Fruit fly (Drosophila melanogaster) whole organism, prepupa: ENCODE measurements around the gene ProRS-m.
A peak's percentile ranks its signal among the peaks of the same experiment; 100 is the strongest.

Experiments used
- CG10631 ChIP-seq: fragments of 200-800 bp; sonication (Bioruptor generic); optimal IDR thresholded peaks from 2 replicates; lab custom pipeline; 2016; ENCODE audit warnings: missing biosample characterization, missing genetic modification characterization
- CG10669 ChIP-seq: fragments of 200-800 bp; sonication (Bioruptor generic); optimal IDR thresholded peaks from 3 replicates; lab custom pipeline; 2018; ENCODE audit warnings: missing biosample characterization, mild to moderate bottlenecking, missing genetic modification characterization, moderate library complexity
- CG11294 ChIP-seq: fragments of 200-800 bp; sonication (Bioruptor generic); IDR thresholded peaks from 2 replicates; pipeline ENCODE4 v1.3.6; 2022; ENCODE audit warnings: missing biosample characterization, missing genetic modification characterization
- CG11902 ChIP-seq: fragments of 200-800 bp; sonication (Bioruptor generic); optimal IDR thresholded peaks from 3 replicates; lab custom pipeline; 2016; ENCODE audit warnings: missing biosample characterization, missing genetic modification characterization
- CG15336 ChIP-seq: fragments of 200-800 bp; sonication (Bioruptor generic); IDR thresholded peaks from 2 replicates; pipeline ENCODE4 v1.3.6; 2022; ENCODE audit warnings: missing biosample characterization, missing genetic modification characterization
- CG1621 ChIP-seq: fragments of 200-800 bp; sonication (Bioruptor generic); optimal IDR thresholded peaks from 3 replicates; lab custom pipeline; 2018; ENCODE audit warnings: missing biosample characterization, mild to moderate bottlenecking, missing genetic modification characterization
- CG16779 ChIP-seq: fragments of 200-800 bp; sonication (Bioruptor generic); optimal IDR thresholded peaks from 3 replicates; lab custom pipeline; 2017; ENCODE audit warnings: missing biosample characterization, mild to moderate bottlenecking, missing genetic modification characterization
- CG31627 ChIP-seq: fragments of 200-800 bp; sonication (Bioruptor generic); optimal IDR thresholded peaks from 3 replicates; lab custom pipeline; 2016; ENCODE audit warnings: missing biosample characterization, missing genetic modification characterization
- CG34406 ChIP-seq: fragments of 200-800 bp; sonication (Bioruptor generic); optimal IDR thresholded peaks from 3 replicates; lab custom pipeline; 2016; ENCODE audit warnings: missing biosample characterization, missing genetic modification characterization
- CG3919 ChIP-seq: fragments of 200-800 bp; sonication (Bioruptor generic); optimal IDR thresholded peaks from 3 replicates; lab custom pipeline; 2016; ENCODE audit warnings: missing biosample characterization, missing genetic modification characterization
- CG4318 ChIP-seq: fragments of 200-800 bp; sonication (Bioruptor generic); optimal IDR thresholded peaks from 3 replicates; lab custom pipeline; 2017; ENCODE audit warnings: missing biosample characterization, mild to moderate bottlenecking, missing genetic modification characterization
- CG6163 ChIP-seq: fragments of 200-800 bp; sonication (Bioruptor generic); IDR thresholded peaks from 3 replicates; pipeline ENCODE4 v1.3.6; 2022; ENCODE audit warnings: missing biosample characterization, missing genetic modification characterization
- CG6792 ChIP-seq: fragments of 200-800 bp; sonication (Bioruptor generic); optimal IDR thresholded peaks from 3 replicates; lab custom pipeline; 2016; ENCODE audit warnings: missing biosample characterization, missing genetic modification characterization
- CG6854 ChIP-seq: fragments of 200-800 bp; sonication (Bioruptor generic); optimal IDR thresholded peaks from 2 replicates; lab custom pipeline; 2017; ENCODE audit warnings: missing biosample characterization, mild to moderate bottlenecking, missing genetic modification characterization
- CG7368 ChIP-seq: fragments of 200-800 bp; sonication (Bioruptor generic); optimal IDR thresholded peaks from 3 replicates; lab custom pipeline; 2016; ENCODE audit warnings: missing biosample characterization, missing genetic modification characterization
- CG8119 ChIP-seq: fragments of 200-800 bp; sonication (Bioruptor generic); IDR thresholded peaks from 3 replicates; pipeline ENCODE4 v1.3.6; 2022; ENCODE audit warnings: missing biosample characterization, missing genetic modification characterization
- CG8319 ChIP-seq: fragments of 200-800 bp; sonication (Bioruptor generic); optimal IDR thresholded peaks from 3 replicates; lab custom pipeline; 2016; ENCODE audit warnings: missing biosample characterization, missing genetic modification characterization
- CG8632 ChIP-seq: fragments of 200-800 bp; sonication (Bioruptor generic); optimal IDR thresholded peaks from 3 replicates; lab custom pipeline; 2016; ENCODE audit warnings: missing biosample characterization, missing genetic modification characterization
- CG9139 ChIP-seq: fragments of 200-800 bp; sonication (Bioruptor generic); optimal IDR thresholded peaks from 3 replicates; lab custom pipeline; 2017; ENCODE audit warnings: missing biosample characterization, mild to moderate bottlenecking, missing genetic modification characterization
- Eip78C ChIP-seq: fragments of 200-800 bp; sonication (Bioruptor generic); peaks from one replicate; lab custom pipeline; 2016; ENCODE audit warnings: missing biosample characterization, missing genetic modification characterization
- Eip93F ChIP-seq: fragments of 200-800 bp; sonication (Bioruptor generic); optimal IDR thresholded peaks from 2 replicates; lab custom pipeline; 2016; ENCODE audit warnings: missing biosample characterization, mild to moderate bottlenecking, missing genetic modification characterization
- Ets21C ChIP-seq: fragments of 200-800 bp; sonication (Bioruptor generic); optimal IDR thresholded peaks from 3 replicates; lab custom pipeline; 2016; ENCODE audit warnings: missing biosample characterization, missing genetic modification characterization
- Ets96B ChIP-seq: fragments of 200-800 bp; optimal IDR thresholded peaks from 2 replicates; lab custom pipeline; 2019; ENCODE audit warnings: missing biosample characterization, mild to moderate bottlenecking, missing genetic modification characterization, moderate library complexity
- Hr4 ChIP-seq: fragments of 200-800 bp; sonication (Bioruptor generic); optimal IDR thresholded peaks from 3 replicates; lab custom pipeline; 2016; ENCODE audit warnings: missing biosample characterization, missing genetic modification characterization
- Lpt ChIP-seq: fragments of 200-800 bp; sonication (Bioruptor generic); optimal IDR thresholded peaks from 3 replicates; lab custom pipeline; 2016; ENCODE audit warnings: missing biosample characterization, missing genetic modification characterization
- Met ChIP-seq: fragments of 200-800 bp; sonication (Bioruptor generic); optimal IDR thresholded peaks from 3 replicates; lab custom pipeline; 2016; ENCODE audit warnings: missing biosample characterization, missing genetic modification characterization
- OdsH ChIP-seq: fragments of 200-800 bp; sonication (Bioruptor generic); optimal IDR thresholded peaks from 3 replicates; lab custom pipeline; 2016; ENCODE audit warnings: missing biosample characterization, missing genetic modification characterization
- Smox ChIP-seq: fragments of 200-800 bp; sonication (Bioruptor generic); optimal IDR thresholded peaks from 3 replicates; lab custom pipeline; 2016; ENCODE audit warnings: missing biosample characterization, missing genetic modification characterization
- Sox102F ChIP-seq: fragments of 200-800 bp; sonication (Bioruptor generic); optimal IDR thresholded peaks from 2 replicates; lab custom pipeline; 2016; ENCODE audit warnings: missing biosample characterization, mild to moderate bottlenecking, missing genetic modification characterization
- Sox14 ChIP-seq: fragments of 200-800 bp; sonication (Bioruptor generic); optimal IDR thresholded peaks from 3 replicates; lab custom pipeline; 2016; ENCODE audit warnings: missing biosample characterization, missing genetic modification characterization
- cyc ChIP-seq: fragments of 200-800 bp; sonication (Bioruptor generic); optimal IDR thresholded peaks from 3 replicates; lab custom pipeline; 2016; ENCODE audit warnings: missing biosample characterization, missing genetic modification characterization
- eg ChIP-seq: fragments of 200-800 bp; sonication (Bioruptor generic); IDR thresholded peaks from 3 replicates; pipeline ENCODE4 v1.3.6; 2022; ENCODE audit warnings: missing biosample characterization, missing genetic modification characterization
- esn ChIP-seq: fragments of 200-800 bp; sonication (Bioruptor generic); optimal IDR thresholded peaks from 2 replicates; lab custom pipeline; 2016; ENCODE audit warnings: missing biosample characterization, mild to moderate bottlenecking, missing genetic modification characterization, moderate library complexity
- fd59A ChIP-seq: fragments of 200-800 bp; sonication (Bioruptor generic); optimal IDR thresholded peaks from 2 replicates; lab custom pipeline; 2017; ENCODE audit warnings: missing biosample characterization, mild to moderate bottlenecking, missing genetic modification characterization, missing genetic modification reagents
- fkh ChIP-seq: fragments of 200-800 bp; sonication (Bioruptor generic); optimal IDR thresholded peaks from 3 replicates; lab custom pipeline; 2017; ENCODE audit warnings: missing biosample characterization, mild to moderate bottlenecking, missing genetic modification characterization, moderate library complexity
- lz ChIP-seq: fragments of 200-800 bp; sonication (Bioruptor generic); optimal IDR thresholded peaks from 3 replicates; lab custom pipeline; 2016; ENCODE audit warnings: missing biosample characterization, missing genetic modification characterization
- net ChIP-seq: fragments of 200-800 bp; sonication (Bioruptor generic); optimal IDR thresholded peaks from 3 replicates; lab custom pipeline; 2016; ENCODE audit warnings: missing biosample characterization, missing genetic modification characterization
- pdm3 ChIP-seq: fragments of 200-800 bp; sonication (Bioruptor generic); optimal IDR thresholded peaks from 3 replicates; lab custom pipeline; 2016; ENCODE audit warnings: missing biosample characterization, missing genetic modification characterization
- salr ChIP-seq, 2 experiments: fragments of 200-800 bp; sonication (Bioruptor generic); optimal IDR thresholded peaks; 3 replicates each; lab custom pipeline; 2016 to 2018; ENCODE audit warnings: missing biosample characterization in 2 of 2, missing genetic modification characterization in 2 of 2, mild to moderate bottlenecking in 1 of 2
- ss ChIP-seq, 2 experiments: fragments of 200-800 bp; sonication (Bioruptor generic); optimal IDR thresholded peaks; 2 replicates in 1 of 2; 3 replicates in 1 of 2; lab custom pipeline; 2017 to 2018; ENCODE audit warnings: mild to moderate bottlenecking in 2 of 2, missing biosample characterization in 2 of 2, missing genetic modification characterization in 2 of 2, moderate library complexity in 1 of 2
- svp ChIP-seq: fragments of 200-800 bp; sonication (Bioruptor generic); peaks from one replicate; lab custom pipeline; 2016; ENCODE audit warnings: missing biosample characterization, missing genetic modification characterization

The ProRS-m gene

dm6 chr3L:2634929-2635799, 16.5 kb downstream of the ProRS-m start (continued):
- TF ChIP-seq Eip93F (GFP tag; lab: Kevin White, UChicago) (no peak), CG6854 (GFP tag; lab: Kevin White, UChicago) (peak; percentile 87), CG7368 (GFP tag; lab: Kevin White, UChicago) (peak; percentile 61), Lpt (GFP tag; lab: Kevin White, UChicago) (no peak), CG4318 (GFP tag; lab: Kevin White, UChicago) (no peak), CG1621 (tag; lab: Kevin White, UChicago) (peak; percentile 68), pdm3 (GFP tag; lab: Kevin White, UChicago) (peak; percentile 77), Smox (GFP tag; lab: Kevin White, UChicago) (peak; percentile 78), CG11902 (GFP tag; lab: Kevin White, UChicago) (no peak), CG10669 (GFP tag; lab: Kevin White, UChicago) (peak; percentile 59), CG8119 (GFP tag; lab: Robert Waterston, UW) (no peak), esn (GFP tag; lab: Kevin White, UChicago) (peak; percentile 88), lz (peak; percentile 84), CG8319 (GFP tag; lab: Kevin White, UChicago) (peak; percentile 68), Ets21C (GFP tag; lab: Kevin White, UChicago) (peak; percentile 68), CG3919 (peak; percentile 83), CG9139 (GFP tag; lab: Kevin White, UChicago) (peak; percentile 73), CG11294 (GFP tag; lab: Robert Waterston, UW) (no peak), Met (GFP tag; lab: Kevin White, UChicago) (peak; percentile 87), Eip78C (GFP tag; lab: Kevin White, UChicago) (peak; percentile 94), CG34406 (GFP tag; lab: Kevin White, UChicago) (peak; percentile 78)

- TF ChIP-seq CG6163 (peak; percentile 72), CG3919 (peak; percentile 15), CG8632 (GFP tag; lab: Kevin White, UChicago) (no peak), CG1621 (tag; lab: Kevin White, UChicago) (peak; percentile 9), CG15336 (GFP tag; lab: Robert Waterston, UW) (peak; percentile 45; the same call in 1 of the 2 replicates), CG10631 (no peak), Ets96B (tag; lab: Kevin White, UChicago) (no peak), eg (0 out of 3 replicates have a peak, but pooled peaks have one; percentile 26), net (GFP tag; lab: Kevin White, UChicago) (peak; percentile 12)
- TF ChIP-seq, all 60 proteins: peak for 6
These were observed 18.9 kb downstream of the ProRS-m start for dm6 chr3L:2632763-2633100.

- TF ChIP-seq cyc (no peak), CG9139 (GFP tag; lab: Kevin White, UChicago) (peak; percentile 3), Eip78C (GFP tag; lab: Kevin White, UChicago) (peak; percentile 36), Sox14 (GFP tag; lab: Kevin White, UChicago) (peak; percentile 84)
These were observed 19.4 kb downstream of the ProRS-m start for dm6 chr3L:2632048-2632762.

dm6 chr3L:2631406-2631805, 20.2 kb downstream of the ProRS-m start, which contains the start of the genes CG42245 and MEP-1:
Gene CG42245 (plus strand): TSS chr3L:2631715.
Gene MEP-1 (plus strand): TSS chr3L:2631715.
- TF ChIP-seq fkh (peak; percentile 43), Sox14 (GFP tag; lab: Kevin White, UChicago) (peak; percentile 57), Hr4 (GFP tag; lab: Kevin White, UChicago) (peak; percentile 57), CG31627 (GFP tag; lab: Kevin White, UChicago) (peak; percentile 54), CG7368 (GFP tag; lab: Kevin White, UChicago) (peak; percentile 34), CG10669 (GFP tag; lab: Kevin White, UChicago) (peak; percentile 19), CG11902 (GFP tag; lab: Kevin White, UChicago) (no peak), Sox102F (GFP tag; lab: Kevin White, UChicago) (peak; percentile 66), lz (peak; percentile 48), salr (GFP tag; optimal IDR thresholded peaks at IDR 0.05; lab: Kevin White, UChicago) (peak in 1 of 2 experiments; percentile 6), ss (GFP tag; optimal IDR thresholded peaks at IDR 0.05; lab: Kevin White, UChicago) (peak in 1 of 2 experiments; percentile 20), fd59A (no peak), Ets21C (GFP tag; lab: Kevin White, UChicago) (peak; percentile 20), svp (GFP tag; lab: Kevin White, UChicago) (peak; percentile 80), CG6792 (GFP tag; lab: Kevin White, UChicago) (peak; percentile 30), CG6163 (no peak), Smox (GFP tag; lab: Kevin White, UChicago) (peak; percentile 60), OdsH (GFP tag; lab: Kevin White, UChicago) (peak; percentile 61), CG16779 (tag; lab: Kevin White, UChicago) (no peak), CG8632 (GFP tag; lab: Kevin White, UChicago) (peak; percentile 26), Met (GFP tag; lab: Kevin White, UChicago) (peak; percentile 70), CG4318 (GFP tag; lab: Kevin White, UChicago) (no peak), cyc (peak; percentile 61), esn (GFP tag; lab: Kevin White, UChicago) (peak; percentile 65), Eip93F (GFP tag; lab: Kevin White, UChicago) (no peak)
